Fruit fly (Drosophila melanogaster): ENCODE data around the gene CG5157.

- TF ChIP-seq CTCF (optimal IDR thresholded peaks at IDR 0.05) (no peak), CG8478 (optimal IDR thresholded peaks at IDR 0.05) (no peak)
Observed at dm6 chr3L:16173818-16174601, 36.3 kb upstream of the CG5157 start.

All from S2 (cell line).